Worm (Caenorhabditis elegans) whole organism, young adult: ENCODE results near the gene fbxa-192.

Experiments used
- C06A6.2 ChIP-seq: fragments of 200-800 bp; sonication (Bioruptor generic); conservative IDR thresholded peaks from 2 replicates; pipeline ENCODE4 v1.3.6; 2022; ENCODE audit warnings: missing genetic modification characterization, missing compliant biosample characterization
- F22D6.2 ChIP-seq: sonication (generic microtip); optimal IDR thresholded peaks from 2 replicates; lab custom pipeline; 2016; ENCODE audit warnings: mild to moderate bottlenecking, missing genetic modification characterization, missing compliant biosample characterization
- F37B4.10 ChIP-seq: fragments of 200-800 bp; sonication (Bioruptor generic); IDR thresholded peaks from 2 replicates; pipeline ENCODE4 v1.3.6; 2022; ENCODE audit warnings: missing genetic modification characterization, missing compliant biosample characterization
- F52B5.7 ChIP-seq: sonication (generic microtip); optimal IDR thresholded peaks from 2 replicates; lab custom pipeline; 2016; ENCODE audit warnings: mild to moderate bottlenecking, missing genetic modification characterization, missing compliant biosample characterization
- Y53F4B.3 ChIP-seq: fragments of 200-800 bp; sonication (Bioruptor generic); IDR thresholded peaks from 2 replicates; pipeline ENCODE4 v1.3.6; 2022; ENCODE audit warnings: missing genetic modification reagents, missing genetic modification characterization, missing compliant biosample characterization
- Y56A3A.18 ChIP-seq: fragments of 200-800 bp; sonication (Bioruptor generic); IDR thresholded peaks from 2 replicates; pipeline ENCODE4 v1.3.6; 2022; ENCODE audit warnings: missing genetic modification reagents, missing genetic modification characterization, missing compliant biosample characterization
- akir-1 ChIP-seq: fragments of 200-800 bp; sonication (Bioruptor generic); optimal IDR thresholded peaks from 2 replicates; lab custom pipeline; 2018; ENCODE audit warnings: mild to moderate bottlenecking, missing genetic modification characterization, moderate library complexity, missing compliant biosample characterization
- ama-1 ChIP-seq, 3 experiments: fragments of 150-350 bp in 1 of 3; sonication (generic microtip) in 2 of 3; optimal IDR thresholded peaks; 2 replicates each; lab custom pipeline; 2014 to 2018; ENCODE audit warnings: missing biosample characterization in 2 of 3, missing genetic modification characterization in 2 of 3, missing genetic modification reagents in 2 of 3
- aptf-2 ChIP-seq: fragments of 200-800 bp; sonication (Bioruptor generic); conservative IDR thresholded peaks from 2 replicates; pipeline ENCODE4 v1.3.6; 2022; ENCODE audit warnings: missing genetic modification reagents, missing genetic modification characterization, missing compliant biosample characterization
- attf-5 ChIP-seq: fragments of 200-800 bp; sonication (Bioruptor generic); optimal IDR thresholded peaks from 2 replicates; lab custom pipeline; 2018; ENCODE audit warnings: mild to moderate bottlenecking, missing genetic modification characterization, missing compliant biosample characterization
- cebp-1 ChIP-seq, 2 experiments: fragments of 200-800 bp in 1 of 2; sonication (Bioruptor generic) in 1 of 2; sonication (generic microtip) in 1 of 2; IDR thresholded peaks in 1 of 2; optimal IDR thresholded peaks in 1 of 2; 2 replicates each; pipeline versions ENCODE4 v1.3.6 to Lab custom; 2017 to 2022; ENCODE audit warnings: missing compliant biosample characterization in 2 of 2, missing genetic modification characterization in 2 of 2, mild to moderate bottlenecking in 1 of 2, missing genetic modification reagents in 1 of 2, moderate library complexity in 1 of 2
- cebp-2 ChIP-seq: fragments of 200-800 bp; sonication (Bioruptor generic); IDR thresholded peaks from 2 replicates; pipeline ENCODE4 v1.3.6; 2022; ENCODE audit warnings: missing genetic modification characterization, missing compliant biosample characterization
- ceh-27 ChIP-seq: fragments of 200-800 bp; sonication (Bioruptor generic); optimal IDR thresholded peaks from 2 replicates; lab custom pipeline; 2018; ENCODE audit warnings: mild to moderate bottlenecking, missing genetic modification characterization, moderate library complexity, missing compliant biosample characterization
- chd-7 ChIP-seq: sonication (generic microtip); optimal IDR thresholded peaks from 2 replicates; lab custom pipeline; 2016; ENCODE audit warnings: mild to moderate bottlenecking, missing genetic modification characterization, moderate library complexity, missing compliant biosample characterization
- dpff-1 ChIP-seq: sonication (generic microtip); optimal IDR thresholded peaks from 2 replicates; lab custom pipeline; 2017; ENCODE audit warnings: mild to moderate bottlenecking, missing genetic modification characterization, missing compliant biosample characterization
- egrh-3 ChIP-seq: fragments of 200-800 bp; sonication (Bioruptor generic); IDR thresholded peaks from 2 replicates; pipeline ENCODE4 v1.3.6; 2022; ENCODE audit warnings: missing genetic modification reagents, missing genetic modification characterization, missing compliant biosample characterization
- ekl-4 ChIP-seq: fragments of 200-800 bp; sonication (Bioruptor generic); IDR thresholded peaks from 2 replicates; pipeline ENCODE4 v1.3.6; 2022; ENCODE audit warnings: missing genetic modification reagents, missing genetic modification characterization, missing compliant biosample characterization
- him-1 ChIP-seq: sonication (generic microtip); optimal IDR thresholded peaks from 2 replicates; lab custom pipeline; 2016; ENCODE audit warnings: missing genotype, missing genetic modification reagents, missing genetic modification characterization, missing compliant biosample characterization
- hlh-12 ChIP-seq: sonication (generic microtip); optimal IDR thresholded peaks from 2 replicates; lab custom pipeline; 2016; ENCODE audit warnings: missing genetic modification characterization, missing compliant biosample characterization
- hmg-1.2 ChIP-seq: fragments of 200-800 bp; sonication (Bioruptor generic); IDR thresholded peaks from 2 replicates; pipeline ENCODE4 v1.3.6; 2022; ENCODE audit warnings: missing genetic modification reagents, missing genetic modification characterization, missing compliant biosample characterization
- hsf-1 ChIP-seq: fragments of 200-800 bp; sonication (Bioruptor generic); IDR thresholded peaks from 2 replicates; pipeline ENCODE4 v1.3.6; 2022; ENCODE audit warnings: missing genetic modification reagents, missing genetic modification characterization, missing compliant biosample characterization
- lin-40 ChIP-seq: sonication (generic microtip); optimal IDR thresholded peaks from 2 replicates; lab custom pipeline; 2016; ENCODE audit warnings: missing genetic modification characterization, mild to moderate bottlenecking, missing compliant biosample characterization, missing genotype, missing genetic modification reagents
- lin-54 ChIP-seq: fragments of 200-800 bp; sonication (Bioruptor generic); optimal IDR thresholded peaks from 2 replicates; lab custom pipeline; 2018; ENCODE audit warnings: mild to moderate bottlenecking, missing genetic modification characterization, missing compliant biosample characterization
- madf-10 ChIP-seq: sonication (generic microtip); optimal IDR thresholded peaks from 2 replicates; lab custom pipeline; 2016; ENCODE audit warnings: mild to moderate bottlenecking, missing genetic modification characterization, missing compliant biosample characterization
- mxl-1 ChIP-seq: sonication (generic microtip); optimal IDR thresholded peaks from 2 replicates; lab custom pipeline; 2016; ENCODE audit warnings: missing genetic modification characterization, missing compliant biosample characterization
- nfya-1 ChIP-seq: sonication (generic microtip); optimal IDR thresholded peaks from 2 replicates; lab custom pipeline; 2017; ENCODE audit warnings: antibody characterized with exemption, missing compliant biosample characterization, missing genetic modification characterization, borderline replicate concordance; ENCODE audit not compliant: insufficient read depth
- nhr-120 ChIP-seq: fragments of 200-800 bp; sonication (Bioruptor generic); IDR thresholded peaks from 2 replicates; pipeline ENCODE4 v1.3.6; 2022; ENCODE audit warnings: missing genetic modification characterization, missing compliant biosample characterization
- nhr-179 ChIP-seq: sonication (generic microtip); optimal IDR thresholded peaks from 2 replicates; lab custom pipeline; 2016; ENCODE audit warnings: mild to moderate bottlenecking, missing genetic modification characterization, missing compliant biosample characterization
- pha-4 ChIP-seq: fragments of 150-350 bp; sonication (generic microtip); optimal IDR thresholded peaks from 2 replicates; lab custom pipeline; 2014; ENCODE audit warnings: missing biosample characterization, missing genetic modification reagents, missing genetic modification characterization
- repo-1 ChIP-seq: sonication (generic microtip); optimal IDR thresholded peaks from 2 replicates; lab custom pipeline; 2017; ENCODE audit warnings: mild to moderate bottlenecking, missing genetic modification characterization, missing compliant biosample characterization
- sdz-38 ChIP-seq: sonication (generic microtip); optimal IDR thresholded peaks from 2 replicates; lab custom pipeline; 2016; ENCODE audit warnings: missing genotype, missing genetic modification characterization, missing compliant biosample characterization
- snpc-1.3 ChIP-seq: sonication (generic microtip); optimal IDR thresholded peaks from 2 replicates; lab custom pipeline; 2017; ENCODE audit warnings: missing genetic modification characterization, mild to moderate bottlenecking, missing compliant biosample characterization, antibody characterized with exemption, moderate library complexity, missing genotype, missing genetic modification reagents; ENCODE audit not compliant: insufficient read depth
- somi-1 ChIP-seq: fragments of 200-800 bp; sonication (Bioruptor generic); optimal IDR thresholded peaks from 2 replicates; lab custom pipeline; 2018; ENCODE audit warnings: mild to moderate bottlenecking, missing genetic modification characterization, missing compliant biosample characterization
- tbp1 ChIP-seq: fragments of 200-800 bp; sonication (Bioruptor generic); optimal IDR thresholded peaks from 2 replicates; lab custom pipeline; 2018; ENCODE audit warnings: mild to moderate bottlenecking, missing genetic modification characterization, missing compliant biosample characterization
- tlf-1 ChIP-seq: fragments of 200-800 bp; sonication (Bioruptor generic); optimal IDR thresholded peaks from 2 replicates; lab custom pipeline; 2018; ENCODE audit warnings: mild to moderate bottlenecking, missing genetic modification characterization, missing compliant biosample characterization
- ztf-3 ChIP-seq: fragments of 200-800 bp; sonication (Bioruptor generic); optimal IDR thresholded peaks from 2 replicates; lab custom pipeline; 2018; ENCODE audit warnings: mild to moderate bottlenecking, missing genetic modification characterization, missing compliant biosample characterization

fbxa-192 gene

ce11 chrV:17650427-17650826 is at the start of gene fbxa-192:
TSS of gene fbxa-192 (minus strand) at chrV:17650527.
- TF ChIP-seq madf-10 (tag; lab: Kevin White, UChicago) = no peak
- no peak for TF ChIP-seq ekl-4 (GFP tag; lab: Robert Waterston, UW)
- no peak for TF ChIP-seq him-1 (tag; lab: Kevin White, UChicago)
- no peak for TF ChIP-seq snpc-1.3
- no peak for TF ChIP-seq ceh-27
- no peak for TF ChIP-seq attf-5 (GFP tag; lab: Kevin White, UChicago)
- no peak for TF ChIP-seq hsf-1 (GFP tag; lab: Robert Waterston, UW)
- no peak for TF ChIP-seq repo-1 (tag; lab: Kevin White, UChicago)
- no peak for TF ChIP-seq chd-7 (tag; lab: Kevin White, UChicago)
- TF ChIP-seq F22D6.2 (tag; lab: Kevin White, UChicago) = no peak
- no peak for TF ChIP-seq sdz-38
- no peak for TF ChIP-seq hmg-1.2
- TF ChIP-seq hlh-12 = no peak
- TF ChIP-seq nfya-1 = no peak

ce11 chrV:17699659-17700058 is 49.3 kb upstream of the fbxa-192 start, which contains the start of gene Y26G10.6:
TSS of gene Y26G10.6 (plus strand) at chrV:17699959.
- TF ChIP-seq ztf-3 (no peak), Y56A3A.18 (GFP tag; lab: Robert Waterston, UW) (no peak), ama-1 (optimal IDR thresholded peaks at IDR 0.05; lab: Kevin White, UChicago) (no peak), ama-1 (GFP tag; optimal IDR thresholded peaks at IDR 0.05; lab: Kevin White, UChicago) (no peak), nhr-120 (GFP tag; lab: Robert Waterston, UW) (no peak), dpff-1 (tag; lab: Kevin White, UChicago) (no peak), repo-1 (tag; lab: Kevin White, UChicago) (no peak), cebp-2 (GFP tag; lab: Robert Waterston, UW) (no peak), F52B5.7 (tag; lab: Kevin White, UChicago) (no peak), tlf-1 (GFP tag; lab: Kevin White, UChicago) (no peak), tbp1 (no peak), akir-1 (GFP tag; lab: Kevin White, UChicago) (no peak), nhr-179 (tag; lab: Kevin White, UChicago) (no peak), lin-40 (no peak), lin-54 (GFP tag; lab: Kevin White, UChicago) (no peak), cebp-1 (GFP tag; IDR thresholded peaks at IDR 0.05; lab: Robert Waterston, UW) (no peak), cebp-1 (tag; optimal IDR thresholded peaks at IDR 0.05; lab: Kevin White, UChicago) (no peak), C06A6.2 (no peak), aptf-2 (GFP tag; lab: Robert Waterston, UW) (no peak), mxl-1 (tag; lab: Kevin White, UChicago) (no peak), pha-4 (no peak)

ce11 chrV:17699097-17699496 is 48.8 kb upstream of the fbxa-192 start, which contains the start of gene Y26G10.4:
TSS of gene Y26G10.4 (minus strand) at chrV:17699197.
- TF ChIP-seq egrh-3 (no peak), F37B4.10 (GFP tag; lab: Robert Waterston, UW) (no peak), somi-1 (GFP tag; lab: Kevin White, UChicago) (no peak), Y53F4B.3 (GFP tag; lab: Robert Waterston, UW) (no peak), snpc-1.3 (no peak), nhr-179 (tag; lab: Kevin White, UChicago) (no peak)
- TF ChIP-seq, all 124 proteins: peak for 0
